Fruit fly (Drosophila melanogaster): ENCODE results near the gene Daxx.

The Daxx gene

DNA sequence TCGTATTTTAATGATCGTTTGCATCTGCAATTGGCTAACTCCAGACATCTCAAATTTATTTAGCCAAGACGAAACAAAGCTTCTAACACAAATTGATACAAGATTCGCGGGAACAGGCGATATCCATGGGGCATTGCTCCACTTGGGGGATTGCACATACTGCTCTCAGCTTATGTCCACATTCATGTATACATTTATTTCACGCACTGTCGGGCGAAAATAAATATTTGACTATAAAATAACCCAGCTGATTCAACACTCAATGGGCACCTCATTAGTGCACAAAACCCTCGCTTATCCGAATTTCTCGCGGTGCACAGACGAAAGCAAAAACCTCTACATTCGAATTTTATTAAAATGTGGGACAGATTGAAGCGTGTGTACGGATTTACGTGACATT lies 19.2 kb upstream of the Daxx start (continued):
- TF ChIP-seq ara (GFP tag; IDR thresholded peaks at IDR 0.05) (0 out of 2 replicates have a peak, but pooled peaks have one; percentile 4), CG11723 (GFP tag; optimal IDR thresholded peaks at IDR 0.05) (peak; percentile 2), salm (tag; optimal IDR thresholded peaks at IDR 0.05) (peak; percentile 56), CG6791 (GFP tag; IDR thresholded peaks at IDR 0.05; ENCODE audit: partially characterized antibody) (0 out of 3 replicates have a peak, but pooled peaks have one; percentile 32), abd-A (tag; optimal IDR thresholded peaks at IDR 0.05) (no peak), CG11085 (GFP tag; IDR thresholded peaks at IDR 0.05) (no peak), ken (GFP tag; IDR thresholded peaks at IDR 0.05) (no peak), Sin3A (optimal IDR thresholded peaks at IDR 0.05) (no peak), CG13894 (tag; optimal IDR thresholded peaks at IDR 0.05) (no peak), cas (GFP tag; IDR thresholded peaks at IDR 0.05) (no peak), stwl (tag; optimal IDR thresholded peaks at IDR 0.05) (no peak), ttk (GFP tag; IDR thresholded peaks at IDR 0.05) (0 out of 2 replicates have a peak, but pooled peaks have one; percentile 15), CG17385 (GFP tag; optimal IDR thresholded peaks at IDR 0.05) (peak; percentile 17), grau (tag; optimal IDR thresholded peaks at IDR 0.05) (peak; percentile 7), sd (tag; optimal IDR thresholded peaks at IDR 0.05) (no peak), CG18599 (GFP tag; optimal IDR thresholded peaks at IDR 0.05) (peak; percentile 42), Doc2 (GFP tag; IDR thresholded peaks at IDR 0.05) (no peak), row (GFP tag; IDR thresholded peaks at IDR 0.05) (0 out of 3 replicates have a peak, but pooled peaks have one; percentile 9), chif (GFP tag; optimal IDR thresholded peaks at IDR 0.05) (peak in 1 of 2 experiments; percentile 34), CG2199 (GFP tag; IDR thresholded peaks at IDR 0.05) (no peak), nerfin-2 (GFP tag; IDR thresholded peaks at IDR 0.05; ENCODE audit: partially characterized antibody) (no peak), crc (GFP tag; optimal IDR thresholded peaks at IDR 0.05) (no peak), cg (GFP tag; optimal IDR thresholded peaks at IDR 0.05) (no peak), chn (GFP tag; optimal IDR thresholded peaks at IDR 0.05) (no peak), Oaz (GFP tag; IDR thresholded peaks at IDR 0.05) (no peak), Atf3 (GFP tag; optimal IDR thresholded peaks at IDR 0.05) (no peak), lmd (GFP tag; IDR thresholded peaks at IDR 0.05) (no peak), tio (GFP tag; optimal IDR thresholded peaks at IDR 0.05) (no peak), bcd (GFP tag; optimal IDR thresholded peaks at IDR 0.05) (no peak), CG11696 (GFP tag; IDR thresholded peaks at IDR 0.05) (peak; percentile 55; the same call in 1 of the 2 replicates), Ada2b (GFP tag; IDR thresholded peaks at IDR 0.05) (no peak), HmgZ (tag; optimal IDR thresholded peaks at IDR 0.05) (peak; percentile 12), dpn (GFP tag; optimal IDR thresholded peaks at IDR 0.05) (peak in 1 of 2 experiments; percentile 20), CG8290 (GFP tag; optimal IDR thresholded peaks at IDR 0.05) (no peak), CG8290 (tag; optimal IDR thresholded peaks at IDR 0.05) (peak; percentile 28 to 58), CG12219 (GFP tag; optimal IDR thresholded peaks at IDR 0.05) (peak; percentile 56), CG17912 (GFP tag; optimal IDR thresholded peaks at IDR 0.05) (no peak), Elba2 (GFP tag; optimal IDR thresholded peaks at IDR 0.05) (no peak), CG2129 (GFP tag; IDR thresholded peaks at IDR 0.05; ENCODE audit: partially characterized antibody) (no peak), CrebB (tag; optimal IDR thresholded peaks at IDR 0.05) (no peak), yki (optimal IDR thresholded peaks at IDR 0.05) (no peak), Sry-β (GFP tag; optimal IDR thresholded peaks at IDR 0.05) (peak; percentile 18), CG3995 (GFP tag; optimal IDR thresholded peaks at IDR 0.05) (no peak), Blimp-1 (GFP tag; optimal IDR thresholded peaks at IDR 0.05) (peak; percentile 52), BtbVII (GFP tag; optimal IDR thresholded peaks at IDR 0.05) (peak; percentile 59), dan (GFP tag; IDR thresholded peaks at IDR 0.05) (no peak), nau (GFP tag; optimal IDR thresholded peaks at IDR 0.05) (peak; percentile 56), CG32532 (GFP tag; IDR thresholded peaks at IDR 0.05) (no peak), CG31441 (GFP tag; IDR thresholded peaks at IDR 0.05) (no peak), CG7357 (GFP tag; IDR thresholded peaks at IDR 0.05) (no peak), pfk (GFP tag; optimal IDR thresholded peaks at IDR 0.05) (no peak), CG16779 (GFP tag; IDR thresholded peaks at IDR 0.05) (no peak)

All from whole organism, embryonic.